Fruit fly (Drosophila melanogaster) whole organism, embryonic: ENCODE measurements around the gene mus201.

Experiments
- Atf-2 ChIP-seq: fragments of 200-800 bp; sonication (Bioruptor generic); optimal IDR thresholded peaks from 2 replicates; lab custom pipeline; 2016; ENCODE audit warnings: missing biosample characterization, missing genetic modification characterization
- CG30020 ChIP-seq: fragments of 200-800 bp; optimal IDR thresholded peaks from 2 replicates; lab custom pipeline; 2019; ENCODE audit warnings: missing biosample characterization, mild to moderate bottlenecking, missing genetic modification characterization, moderate library complexity
- Max ChIP-seq: fragments of 200-800 bp; sonication (Bioruptor generic); optimal IDR thresholded peaks from 2 replicates; lab custom pipeline; 2016; ENCODE audit warnings: missing biosample characterization, mild to moderate bottlenecking, missing genetic modification characterization
- pho ChIP-seq: fragments of 200-800 bp; sonication (Bioruptor generic); optimal IDR thresholded peaks from 2 replicates; lab custom pipeline; 2016; ENCODE audit warnings: missing biosample characterization, missing genetic modification characterization
- wor ChIP-seq: fragments of 200-800 bp; sonication (Bioruptor generic); IDR thresholded peaks from 2 replicates; pipeline ENCODE4 v1.3.6; 2022; ENCODE audit warnings: missing biosample characterization, missing genetic modification characterization

- TF ChIP-seq wor (no peak), Atf-2 (GFP tag; lab: Kevin White, UChicago) (no peak), pho (GFP tag; lab: Kevin White, UChicago) (no peak), Max (GFP tag; lab: Kevin White, UChicago) (no peak), CG30020 (no peak)
Measured at dm6 chr2L:8425962-8426759, 11.8 kb upstream of the mus201 start.
